Fruit fly (Drosophila melanogaster) whole organism, pupa: Measurements from ENCODE around the gene CG42376.

Experiments
- CG13204 ChIP-seq: fragments of 200-800 bp; sonication (Bioruptor generic); optimal IDR thresholded peaks from 2 replicates; lab custom pipeline; 2018; ENCODE audit warnings: missing biosample characterization, mild to moderate bottlenecking, missing genetic modification characterization, moderate library complexity
- CG14655 ChIP-seq: fragments of 200-800 bp; sonication (Bioruptor generic); optimal IDR thresholded peaks from 3 replicates; lab custom pipeline; 2017; ENCODE audit warnings: mild to moderate bottlenecking, missing biosample characterization, missing genetic modification reagents, missing genetic modification characterization
- CG15710 ChIP-seq: fragments of 200-800 bp; sonication (Bioruptor generic); optimal IDR thresholded peaks from 2 replicates; lab custom pipeline; 2018; ENCODE audit warnings: missing biosample characterization, mild to moderate bottlenecking, missing genetic modification characterization, moderate library complexity
- CG32121 ChIP-seq: fragments of 200-800 bp; sonication (Bioruptor generic); IDR thresholded peaks from 2 replicates; pipeline ENCODE4 v1.3.6; 2022; ENCODE audit warnings: missing biosample characterization, missing genetic modification characterization
- CG8159 ChIP-seq: fragments of 200-800 bp; sonication (Bioruptor generic); optimal IDR thresholded peaks from 3 replicates; lab custom pipeline; 2018; ENCODE audit warnings: missing biosample characterization, mild to moderate bottlenecking, missing genetic modification characterization, moderate library complexity
- CG9948 ChIP-seq: fragments of 200-800 bp; sonication (Bioruptor generic); optimal IDR thresholded peaks from 2 replicates; lab custom pipeline; 2018; ENCODE audit warnings: missing biosample characterization, mild to moderate bottlenecking, missing genetic modification characterization, moderate library complexity
- D1 ChIP-seq: fragments of 200-800 bp; sonication (Bioruptor generic); optimal IDR thresholded peaks from 2 replicates; lab custom pipeline; 2018; ENCODE audit warnings: missing biosample characterization, mild to moderate bottlenecking, missing genetic modification characterization, moderate library complexity
- EcR ChIP-seq: fragments of 200-800 bp; sonication (Bioruptor generic); optimal IDR thresholded peaks from 3 replicates; lab custom pipeline; 2019; ENCODE audit warnings: missing biosample characterization, missing genetic modification characterization, mild to moderate bottlenecking, moderate library complexity, missing genetic modification reagents
- Pif1A ChIP-seq: fragments of 200-800 bp; sonication (Bioruptor generic); optimal IDR thresholded peaks from 3 replicates; lab custom pipeline; 2016; ENCODE audit warnings: missing biosample characterization, missing genetic modification characterization
- Pif1B ChIP-seq: fragments of 200-800 bp; sonication (Bioruptor generic); optimal IDR thresholded peaks from 3 replicates; lab custom pipeline; 2016; ENCODE audit warnings: missing biosample characterization, missing genetic modification characterization
- Snoo ChIP-seq: fragments of 200-800 bp; sonication (Bioruptor generic); optimal IDR thresholded peaks from 3 replicates; lab custom pipeline; 2017; ENCODE audit warnings: missing biosample characterization, mild to moderate bottlenecking, missing genetic modification characterization, inconsistent platforms
- fd96Ca ChIP-seq: fragments of 200-800 bp; sonication (Bioruptor generic); IDR thresholded peaks from 3 replicates; pipeline ENCODE4 v1.3.6; 2022; ENCODE audit warnings: missing biosample characterization, missing genetic modification characterization
- rn ChIP-seq: fragments of 200-800 bp; sonication (Bioruptor generic); IDR thresholded peaks from 2 replicates; pipeline ENCODE4 v1.3.6; 2022; ENCODE audit warnings: missing biosample characterization, missing genetic modification characterization

dm6 chrX:293254-293653 lies 38.6 kb downstream of the CG42376 start:
- TF ChIP-seq Pif1B (GFP tag; lab: Kevin White, UChicago): no peak
- no peak for TF ChIP-seq CG13204 (GFP tag; lab: Kevin White, UChicago)
- no peak for TF ChIP-seq fd96Ca (GFP tag; lab: Robert Waterston, UW)
- TF ChIP-seq CG9948 (tag; lab: Kevin White, UChicago): peak; percentile 37
- TF ChIP-seq Snoo (tag; lab: Kevin White, UChicago): no peak
- peak; percentile 25 for TF ChIP-seq Pif1A (GFP tag; lab: Kevin White, UChicago)
- peak; percentile 71 for TF ChIP-seq CG14655
- TF ChIP-seq D1 (tag; lab: Kevin White, UChicago): no peak
- TF ChIP-seq CG8159: peak; percentile 52
- 0 out of 2 replicates have a peak, but pooled peaks have one; percentile 39 for TF ChIP-seq CG32121 (GFP tag; lab: Robert Waterston, UW)
- no peak for TF ChIP-seq CG15710 (tag; lab: Kevin White, UChicago)
- no peak for TF ChIP-seq EcR (GFP tag; lab: Kevin White, UChicago)
- no peak for TF ChIP-seq rn (GFP tag; lab: Robert Waterston, UW)
